Fruit fly (Drosophila melanogaster) whole organism, pupa: ENCODE data around the gene CG4842.

Experiments used
- CG10348 ChIP-seq: fragments of 200-800 bp; sonication (Bioruptor generic); IDR thresholded peaks from 2 replicates; pipeline ENCODE4 v1.3.6; 2022; ENCODE audit warnings: missing biosample characterization, missing genetic modification characterization
- CG12605 ChIP-seq: fragments of 200-800 bp; sonication (Bioruptor generic); IDR thresholded peaks from 2 replicates; pipeline ENCODE4 v1.3.6; 2022; ENCODE audit warnings: missing biosample characterization, missing genetic modification characterization
- CG13204 ChIP-seq: fragments of 200-800 bp; sonication (Bioruptor generic); optimal IDR thresholded peaks from 2 replicates; lab custom pipeline; 2018; ENCODE audit warnings: missing biosample characterization, mild to moderate bottlenecking, missing genetic modification characterization, moderate library complexity
- CG14655 ChIP-seq: fragments of 200-800 bp; sonication (Bioruptor generic); optimal IDR thresholded peaks from 3 replicates; lab custom pipeline; 2017; ENCODE audit warnings: mild to moderate bottlenecking, missing biosample characterization, missing genetic modification reagents, missing genetic modification characterization
- CG15710 ChIP-seq: fragments of 200-800 bp; sonication (Bioruptor generic); optimal IDR thresholded peaks from 2 replicates; lab custom pipeline; 2018; ENCODE audit warnings: missing biosample characterization, mild to moderate bottlenecking, missing genetic modification characterization, moderate library complexity
- CG17806 ChIP-seq: fragments of 200-800 bp; sonication (Bioruptor generic); optimal IDR thresholded peaks from 2 replicates; lab custom pipeline; 2018; ENCODE audit warnings: missing biosample characterization, mild to moderate bottlenecking, missing genetic modification characterization, moderate library complexity
- CG32121 ChIP-seq: fragments of 200-800 bp; sonication (Bioruptor generic); IDR thresholded peaks from 2 replicates; pipeline ENCODE4 v1.3.6; 2022; ENCODE audit warnings: missing biosample characterization, missing genetic modification characterization
- CG34367 ChIP-seq: fragments of 200-800 bp; sonication (Bioruptor generic); optimal IDR thresholded peaks from 2 replicates; lab custom pipeline; 2018; ENCODE audit warnings: missing biosample characterization, mild to moderate bottlenecking, missing genetic modification characterization
- CG4496 ChIP-seq: fragments of 200-800 bp; sonication (Bioruptor generic); IDR thresholded peaks from 3 replicates; pipeline ENCODE4 v1.3.6; 2022; ENCODE audit warnings: missing biosample characterization, missing genetic modification characterization
- CG8159 ChIP-seq: fragments of 200-800 bp; sonication (Bioruptor generic); optimal IDR thresholded peaks from 3 replicates; lab custom pipeline; 2018; ENCODE audit warnings: missing biosample characterization, mild to moderate bottlenecking, missing genetic modification characterization, moderate library complexity
- CG8301 ChIP-seq: fragments of 200-800 bp; sonication (Bioruptor generic); optimal IDR thresholded peaks from 2 replicates; lab custom pipeline; 2018; ENCODE audit warnings: missing biosample characterization, mild to moderate bottlenecking, missing genetic modification characterization
- CG9948 ChIP-seq: fragments of 200-800 bp; sonication (Bioruptor generic); optimal IDR thresholded peaks from 2 replicates; lab custom pipeline; 2018; ENCODE audit warnings: missing biosample characterization, mild to moderate bottlenecking, missing genetic modification characterization, moderate library complexity
- D1 ChIP-seq: fragments of 200-800 bp; sonication (Bioruptor generic); optimal IDR thresholded peaks from 2 replicates; lab custom pipeline; 2018; ENCODE audit warnings: missing biosample characterization, mild to moderate bottlenecking, missing genetic modification characterization, moderate library complexity
- EcR ChIP-seq: fragments of 200-800 bp; sonication (Bioruptor generic); optimal IDR thresholded peaks from 3 replicates; lab custom pipeline; 2019; ENCODE audit warnings: missing biosample characterization, missing genetic modification characterization, mild to moderate bottlenecking, moderate library complexity, missing genetic modification reagents
- Ets98B ChIP-seq: fragments of 200-800 bp; sonication (Bioruptor generic); IDR thresholded peaks from 2 replicates; pipeline ENCODE4 v1.3.6; 2022; ENCODE audit warnings: missing biosample characterization, missing genetic modification characterization
- Pif1A ChIP-seq: fragments of 200-800 bp; sonication (Bioruptor generic); optimal IDR thresholded peaks from 3 replicates; lab custom pipeline; 2016; ENCODE audit warnings: missing biosample characterization, missing genetic modification characterization
- Pif1B ChIP-seq: fragments of 200-800 bp; sonication (Bioruptor generic); optimal IDR thresholded peaks from 3 replicates; lab custom pipeline; 2016; ENCODE audit warnings: missing biosample characterization, missing genetic modification characterization
- Snoo ChIP-seq: fragments of 200-800 bp; sonication (Bioruptor generic); optimal IDR thresholded peaks from 3 replicates; lab custom pipeline; 2017; ENCODE audit warnings: missing biosample characterization, mild to moderate bottlenecking, missing genetic modification characterization, inconsistent platforms
- fd96Ca ChIP-seq: fragments of 200-800 bp; sonication (Bioruptor generic); IDR thresholded peaks from 3 replicates; pipeline ENCODE4 v1.3.6; 2022; ENCODE audit warnings: missing biosample characterization, missing genetic modification characterization
- gl ChIP-seq: fragments of 200-800 bp; sonication (Bioruptor generic); optimal IDR thresholded peaks from 2 replicates; lab custom pipeline; 2018; ENCODE audit warnings: missing biosample characterization, mild to moderate bottlenecking, missing genetic modification characterization
- rn ChIP-seq: fragments of 200-800 bp; sonication (Bioruptor generic); IDR thresholded peaks from 2 replicates; pipeline ENCODE4 v1.3.6; 2022; ENCODE audit warnings: missing biosample characterization, missing genetic modification characterization

CG4842 gene

DNA sequence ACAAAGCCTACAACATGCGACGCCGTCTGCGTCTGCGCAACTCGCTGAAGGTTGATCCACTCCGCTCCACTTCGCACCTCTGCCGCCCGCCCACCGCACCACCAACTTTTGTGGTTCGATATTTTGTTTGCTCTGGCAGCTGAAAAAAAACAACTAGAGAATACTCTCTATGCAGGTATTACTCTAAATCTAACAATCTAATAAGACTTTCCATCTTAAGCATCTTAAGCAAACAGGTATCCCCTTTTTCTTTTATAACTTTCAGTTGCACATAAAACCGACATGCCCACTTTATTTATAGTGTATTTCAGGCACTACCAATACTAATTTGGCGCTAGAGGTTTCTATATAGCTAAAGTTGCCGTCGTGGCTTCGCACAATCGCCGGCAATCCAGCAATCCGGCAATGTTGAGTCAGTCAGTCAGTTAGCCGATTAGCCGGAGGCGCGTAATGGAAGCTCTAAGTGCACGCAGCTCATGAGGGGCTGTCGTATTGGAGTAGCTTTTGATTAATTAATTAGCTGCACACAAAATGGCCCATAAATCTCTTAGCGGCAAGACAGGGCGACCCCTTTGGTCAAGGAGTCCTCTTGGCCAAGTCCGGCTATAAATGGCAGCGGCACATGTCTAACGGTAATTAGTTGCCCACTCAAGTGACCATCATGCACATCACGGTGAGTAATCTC, 39.8 kb upstream of the CG4842 start, which contains the start of gene CG13058:
TSS of gene CG13058 (plus strand) at position 635 of the 685 bp plus-strand sequence.
- TF ChIP-seq CG8159 (tag; lab: Kevin White, UChicago) (peak; percentile 70), fd96Ca (0 out of 3 replicates have a peak, but pooled peaks have one; percentile 20), CG10348 (GFP tag; lab: Robert Waterston, UW) (peak; percentile 81), Pif1A (GFP tag; lab: Kevin White, UChicago) (peak; percentile 7), CG34367 (tag; lab: Kevin White, UChicago) (peak; percentile 65), CG13204 (GFP tag; lab: Kevin White, UChicago) (no peak), CG12605 (GFP tag; lab: Robert Waterston, UW) (no peak), CG14655 (GFP tag; lab: Kevin White, UChicago) (peak; percentile 68), Snoo (tag; lab: Kevin White, UChicago) (no peak), Pif1B (GFP tag; lab: Kevin White, UChicago) (no peak), CG15710 (peak; percentile 69), CG9948 (tag; lab: Kevin White, UChicago) (peak; percentile 55), gl (no peak), EcR (GFP tag; lab: Kevin White, UChicago) (peak; percentile 1), CG32121 (GFP tag; lab: Robert Waterston, UW) (peak; percentile 63), rn (GFP tag; lab: Robert Waterston, UW) (no peak), CG8301 (peak; percentile 66), Ets98B (GFP tag; lab: Robert Waterston, UW) (peak; percentile 23), CG17806 (tag; lab: Kevin White, UChicago) (peak; percentile 38), D1 (tag; lab: Kevin White, UChicago) (no peak), CG4496 (peak; percentile 22; the same call in 1 of the 3 replicates)

- TF ChIP-seq Ets98B (GFP tag; lab: Robert Waterston, UW) (no peak), Pif1A (GFP tag; lab: Kevin White, UChicago) (no peak), gl (no peak), EcR (GFP tag; lab: Kevin White, UChicago) (no peak), Snoo (tag; lab: Kevin White, UChicago) (no peak), CG9948 (tag; lab: Kevin White, UChicago) (no peak), D1 (tag; lab: Kevin White, UChicago) (no peak), CG8159 (tag; lab: Kevin White, UChicago) (no peak), rn (GFP tag; lab: Robert Waterston, UW) (no peak), CG8301 (no peak), CG13204 (GFP tag; lab: Kevin White, UChicago) (no peak), fd96Ca (no peak), CG12605 (GFP tag; lab: Robert Waterston, UW) (no peak), CG4496 (no peak), CG17806 (tag; lab: Kevin White, UChicago) (no peak), CG32121 (GFP tag; lab: Robert Waterston, UW) (no peak), CG14655 (GFP tag; lab: Kevin White, UChicago) (no peak), CG10348 (GFP tag; lab: Robert Waterston, UW) (no peak), Pif1B (GFP tag; lab: Kevin White, UChicago) (no peak)
- TF ChIP-seq, all 21 proteins: peak for 0
Observed at dm6 chr3L:16329495-16329894, 38.7 kb upstream of the CG4842 start, which contains the start of gene CG33061. Gene CG33061, plus strand, starts transcription at chr3L:16329795.

DNA sequence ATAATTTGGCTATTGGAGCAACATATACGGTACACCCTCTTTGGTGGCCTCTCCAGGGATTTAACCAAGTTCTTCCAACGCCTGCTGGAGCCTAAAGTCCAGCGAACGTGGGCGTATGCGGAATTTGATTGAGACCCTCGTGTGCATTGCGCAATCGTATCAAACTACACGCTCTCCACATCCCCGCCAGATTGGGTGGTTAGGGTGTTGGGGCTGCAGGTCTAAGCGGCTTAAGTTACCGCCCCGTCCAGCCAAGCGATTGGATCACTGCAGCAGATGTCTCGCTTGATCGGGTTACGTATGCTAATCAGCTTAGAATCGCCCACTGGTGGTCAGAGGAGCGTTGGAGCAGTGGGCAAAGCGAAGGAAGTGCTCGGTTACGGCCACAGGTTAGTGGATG, 37.4 kb upstream of the CG4842 start, which contains the start of gene CG33060:
TSS of gene CG33060 (plus strand) at position 301 of the 400 bp plus-strand sequence.
- no peak for TF ChIP-seq CG14655 (GFP tag; lab: Kevin White, UChicago)
- no peak for TF ChIP-seq rn (GFP tag; lab: Robert Waterston, UW)
- no peak for TF ChIP-seq CG34367 (tag; lab: Kevin White, UChicago)
- no peak for TF ChIP-seq Snoo (tag; lab: Kevin White, UChicago)
- TF ChIP-seq CG32121 (GFP tag; lab: Robert Waterston, UW) = no peak
- TF ChIP-seq CG15710 = no peak
- no peak for TF ChIP-seq D1 (tag; lab: Kevin White, UChicago)
- no peak for TF ChIP-seq CG4496

DNA sequence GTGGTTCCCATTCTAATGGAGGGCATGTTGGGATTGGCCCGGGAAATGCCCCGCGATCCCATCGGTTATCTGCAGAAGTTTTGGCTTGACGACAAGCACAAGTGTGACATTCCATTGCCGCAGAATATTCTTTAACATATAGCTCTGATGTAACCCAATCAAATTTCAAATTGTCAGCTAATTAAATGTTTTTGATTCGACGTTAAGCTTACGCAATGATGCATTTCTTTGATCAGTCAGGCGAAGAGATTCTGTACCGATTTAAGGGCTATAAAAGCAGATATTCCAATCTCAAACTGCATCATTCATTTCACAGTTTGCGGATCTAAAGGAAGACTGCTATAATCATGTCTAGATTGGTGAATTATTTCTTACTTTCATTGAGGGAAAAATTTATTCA, 36.6 kb upstream of the CG4842 start, which contains the start of gene retinin:
TSS of gene retinin (plus strand) at position 301 of the 400 bp plus-strand sequence.
- TF ChIP-seq gl (no peak), Pif1A (GFP tag; lab: Kevin White, UChicago) (no peak), Snoo (tag; lab: Kevin White, UChicago) (no peak), Ets98B (GFP tag; lab: Robert Waterston, UW) (no peak), CG10348 (GFP tag; lab: Robert Waterston, UW) (no peak), CG9948 (tag; lab: Kevin White, UChicago) (no peak), CG13204 (GFP tag; lab: Kevin White, UChicago) (no peak)

DNA sequence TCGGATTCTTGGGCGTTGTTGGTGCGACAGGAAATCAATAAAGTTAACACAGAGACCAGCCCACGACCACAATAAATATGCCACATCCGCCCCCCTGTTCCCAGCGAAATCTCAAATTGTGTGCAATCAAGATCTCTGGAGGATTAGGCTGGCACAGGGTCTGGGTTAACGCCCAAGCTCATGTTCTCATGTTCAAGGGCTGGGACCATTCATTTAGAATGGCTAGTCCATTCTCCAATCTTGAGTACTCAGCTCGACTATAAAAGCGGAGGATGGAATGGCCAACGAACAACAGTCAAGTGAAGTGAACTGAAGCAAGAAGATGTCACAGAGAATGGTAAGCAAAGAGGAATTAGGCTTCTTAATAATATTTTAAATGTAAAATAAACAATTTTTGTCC, 35.2 kb upstream of the CG4842 start, which contains the start of gene CG13056:
TSS of gene CG13056 (plus strand) at position 301 of the 400 bp plus-strand sequence.
- TF ChIP-seq CG4496 = no peak
- no peak for TF ChIP-seq gl
- no peak for TF ChIP-seq CG34367 (tag; lab: Kevin White, UChicago)
- TF ChIP-seq rn (GFP tag; lab: Robert Waterston, UW) = no peak
- TF ChIP-seq fd96Ca = no peak
- no peak for TF ChIP-seq CG12605 (GFP tag; lab: Robert Waterston, UW)

DNA sequence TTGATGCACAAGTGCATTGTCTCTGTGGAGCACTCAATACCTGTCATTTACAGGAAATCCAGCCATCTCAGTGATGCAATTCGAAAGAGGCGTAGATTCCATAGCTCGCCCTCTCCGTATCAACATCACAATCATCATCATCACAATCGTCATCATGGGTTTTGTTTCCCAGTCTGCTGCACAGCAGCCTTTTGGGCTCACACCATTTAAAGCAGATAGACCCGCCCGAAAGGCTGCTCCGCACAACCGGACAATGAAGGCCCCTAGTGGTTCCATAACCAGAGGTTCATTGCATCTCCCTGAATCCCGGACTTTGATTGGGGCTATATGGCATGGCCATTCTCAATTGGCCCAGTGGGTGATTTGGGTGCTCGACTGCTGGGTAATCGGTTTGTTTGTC, 33.3 kb upstream of the CG4842 start:
- peak; percentile 25 for TF ChIP-seq EcR (GFP tag; lab: Kevin White, UChicago)
- 0 out of 3 replicates have a peak, but pooled peaks have one; percentile 15 for TF ChIP-seq fd96Ca
- TF ChIP-seq CG4496 = peak; percentile 69; the same call in 2 of the 3 replicates
- TF ChIP-seq D1 (tag; lab: Kevin White, UChicago) = no peak
- TF ChIP-seq rn (GFP tag; lab: Robert Waterston, UW) = no peak
